Worm (Caenorhabditis elegans) whole organism, early embryonic: ENCODE data around the gene F07A11.4.

Experiments
- aly-1 ChIP-seq: sonication (generic microtip); optimal IDR thresholded peaks from 2 replicates; lab custom pipeline; 2016; ENCODE audit warnings: missing genetic modification characterization, missing compliant biosample characterization
- ama-1 ChIP-seq: fragments of 150-350 bp; optimal IDR thresholded peaks from 2 replicates; lab custom pipeline; 2014
- ceh-13 ChIP-seq: fragments of 200-800 bp; sonication (Bioruptor generic); optimal IDR thresholded peaks from 2 replicates; lab custom pipeline; 2018; ENCODE audit warnings: mild to moderate bottlenecking, missing genetic modification characterization, missing compliant biosample characterization
- ceh-36 ChIP-seq: sonication (generic microtip); optimal IDR thresholded peaks from 2 replicates; lab custom pipeline; 2016; ENCODE audit warnings: missing genetic modification characterization, inconsistent platforms, missing compliant biosample characterization
- ets-7 ChIP-seq: sonication (generic microtip); optimal IDR thresholded peaks from 2 replicates; lab custom pipeline; 2016; ENCODE audit warnings: missing genotype, missing genetic modification characterization, missing compliant biosample characterization
- flt-1 ChIP-seq: fragments of 200-800 bp; sonication (Bioruptor generic); IDR thresholded peaks from 2 replicates; pipeline ENCODE4 v1.3.6; 2022; ENCODE audit warnings: missing genetic modification characterization, missing compliant biosample characterization
- hmbx-1 ChIP-seq: sonication (generic microtip); optimal IDR thresholded peaks from 2 replicates; lab custom pipeline; 2016; ENCODE audit warnings: mild to moderate bottlenecking, missing genetic modification characterization, missing compliant biosample characterization
- hmg-4 ChIP-seq: fragments of 200-800 bp; sonication (Bioruptor generic); optimal IDR thresholded peaks from 2 replicates; lab custom pipeline; 2018; ENCODE audit warnings: mild to moderate bottlenecking, missing genetic modification characterization, missing compliant biosample characterization
- hnd-1 ChIP-seq: sonication (generic microtip); optimal IDR thresholded peaks from 2 replicates; lab custom pipeline; 2016; ENCODE audit warnings: missing genetic modification characterization, missing compliant biosample characterization
- pes-1 ChIP-seq: fragments of 200-800 bp; sonication (Bioruptor generic); IDR thresholded peaks from 2 replicates; pipeline ENCODE4 v1.3.6; 2022; ENCODE audit warnings: missing genetic modification reagents, missing genetic modification characterization, missing compliant biosample characterization
- scrt-1 ChIP-seq: fragments of 200-800 bp; sonication (Bioruptor generic); IDR thresholded peaks from 2 replicates; pipeline ENCODE4 v1.3.6; 2022; ENCODE audit warnings: missing genetic modification characterization, missing compliant biosample characterization
- tra-4 ChIP-seq: sonication (generic microtip); optimal IDR thresholded peaks from 2 replicates; lab custom pipeline; 2017; ENCODE audit warnings: missing genetic modification characterization, missing compliant biosample characterization

- TF ChIP-seq flt-1 (GFP tag; lab: Robert Waterston, UW) = no peak
- TF ChIP-seq hmbx-1 = no peak
- no peak for TF ChIP-seq aly-1 (tag; lab: Kevin White, UChicago)
- no peak for TF ChIP-seq ama-1 (lab: Kevin White, UChicago)
- TF ChIP-seq ceh-13 (GFP tag; lab: Kevin White, UChicago) = no peak
- no peak for TF ChIP-seq scrt-1 (GFP tag; lab: Robert Waterston, UW)
- no peak for TF ChIP-seq ceh-36 (tag; lab: Kevin White, UChicago)
- TF ChIP-seq hmg-4 = no peak
- no peak for TF ChIP-seq hnd-1
- no peak for TF ChIP-seq tra-4 (tag; lab: Kevin White, UChicago)
- no peak for TF ChIP-seq pes-1 (GFP tag; lab: Robert Waterston, UW)
- TF ChIP-seq ets-7 = no peak
These were observed 51.3 kb downstream of the F07A11.4 start for ce11 chrII:11652125-11652524.
